Worm (Caenorhabditis elegans): ENCODE measurements around the gene C04B4.6.

ce11 chrX:12290539-12290938, 15.1 kb upstream of the C04B4.6 start, which contains the start of gene C04B4.4:
- TF ChIP-seq ama-1 (optimal IDR thresholded peaks at IDR 0.05): no peak
- no peak for TF ChIP-seq hmbx-1 (tag; optimal IDR thresholded peaks at IDR 0.05)
- TF ChIP-seq F13C5.2 (tag; optimal IDR thresholded peaks at IDR 0.05): no peak
- TF ChIP-seq ets-7 (tag; optimal IDR thresholded peaks at IDR 0.05): no peak
- TF ChIP-seq scrt-1 (GFP tag; IDR thresholded peaks at IDR 0.05): no peak
- TF ChIP-seq B0310.2 (tag; optimal IDR thresholded peaks at IDR 0.05): no peak
- TF ChIP-seq aly-1 (tag; optimal IDR thresholded peaks at IDR 0.05): no peak
